Worm (Caenorhabditis elegans) whole organism, L4 larva: ENCODE results near the gene F46H5.5.

Experiments
- jun-1 ChIP-seq: fragments of 150-350 bp; optimal IDR thresholded peaks from 2 replicates; lab custom pipeline; 2014; ENCODE audit warnings: missing biosample characterization, missing genetic modification reagents, missing genetic modification characterization
- zag-1 ChIP-seq: fragments of 150-350 bp; optimal IDR thresholded peaks from 2 replicates; lab custom pipeline; 2014; ENCODE audit warnings: missing biosample characterization, missing genetic modification characterization

ce11 chrX:7225028-7225427, 31.8 kb downstream of the F46H5.5 start:
- no peak for TF ChIP-seq zag-1 (tag; lab: Kevin White, UChicago)
- TF ChIP-seq jun-1 (tag; lab: Kevin White, UChicago), result no peak
